Fruit fly (Drosophila melanogaster): ENCODE data around the gene shop.
A peak's percentile ranks its signal among the peaks of the same experiment; 100 is the strongest.

shop gene

DNA sequence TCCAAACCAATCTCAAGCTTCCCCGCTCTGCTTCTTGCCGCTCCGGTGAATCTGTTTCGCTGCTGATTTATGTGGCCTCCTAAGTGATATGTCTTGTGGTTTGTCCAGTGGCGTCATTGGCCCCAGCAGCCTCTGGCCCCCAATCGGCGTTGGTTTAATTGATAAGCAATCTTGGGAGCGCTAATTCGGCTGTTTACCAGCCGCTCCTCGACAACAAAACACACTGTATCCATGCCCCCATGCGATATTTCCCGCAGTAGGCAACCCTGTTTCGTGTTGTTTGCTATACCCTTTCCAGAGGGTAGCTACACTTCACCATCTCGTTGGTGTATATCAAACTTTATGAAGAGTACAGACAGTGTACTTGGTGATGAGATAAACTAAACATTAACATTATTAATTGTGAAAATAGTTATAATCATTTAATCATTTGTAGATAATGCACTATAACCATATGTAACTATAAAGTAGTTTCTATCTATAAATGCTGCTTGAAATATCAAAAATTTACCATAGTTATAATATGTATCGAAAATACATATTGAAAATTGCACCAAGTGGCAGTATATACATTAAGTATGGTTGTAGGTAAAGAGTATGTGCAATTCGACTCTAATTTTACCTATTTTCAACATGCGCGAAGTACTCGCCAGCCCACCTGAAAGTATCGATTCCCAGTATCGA, at the start of gene shop (continued):
- TF ChIP-seq Neu2 (GFP tag; optimal IDR thresholded peaks at IDR 0.05; ENCODE audit: borderline replicate concordance): no peak
- TF ChIP-seq CG3407 (GFP tag; optimal IDR thresholded peaks at IDR 0.05): peak; percentile 61
- TF ChIP-seq klu (GFP tag; IDR thresholded peaks at IDR 0.05): peak; percentile 60; the same call in 1 of the 2 replicates
- peak; percentile 76 for TF ChIP-seq sob (GFP tag; IDR thresholded peaks at IDR 0.05)
- TF ChIP-seq Oaz (GFP tag; IDR thresholded peaks at IDR 0.05): no peak
- TF ChIP-seq ranshi (GFP tag; IDR thresholded peaks at IDR 0.05): peak; percentile 54; the same call in 1 of the 2 replicates
- TF ChIP-seq stc (GFP tag; IDR thresholded peaks at IDR 0.05): peak; percentile 52
- TF ChIP-seq gt (GFP tag; IDR thresholded peaks at IDR 0.05): no peak; the same call in 1 of the 2 replicates
- peak; percentile 63 for TF ChIP-seq Camta (GFP tag; optimal IDR thresholded peaks at IDR 0.05)
- TF ChIP-seq dmrt11E (tag; optimal IDR thresholded peaks at IDR 0.05): peak; percentile 72
- TF ChIP-seq slou (GFP tag; optimal IDR thresholded peaks at IDR 0.05): peak; percentile 51
- TF ChIP-seq CG18619 (GFP tag; optimal IDR thresholded peaks at IDR 0.05): peak; percentile 91
- peak; percentile 94 for TF ChIP-seq CG16863 (GFP tag; optimal IDR thresholded peaks at IDR 0.05)
- peak; percentile 67 for TF ChIP-seq CG10366 (GFP tag; IDR thresholded peaks at IDR 0.05)
- TF ChIP-seq lov (optimal IDR thresholded peaks at IDR 0.05): no peak
- TF ChIP-seq lov (GFP tag; IDR thresholded peaks at IDR 0.05): no peak
- TF ChIP-seq CG1647 (GFP tag; optimal IDR thresholded peaks at IDR 0.05): peak; percentile 64
- no peak for TF ChIP-seq chinmo (GFP tag; IDR thresholded peaks at IDR 0.05; ENCODE audit: partially characterized antibody)
- TF ChIP-seq CG3995 (GFP tag; optimal IDR thresholded peaks at IDR 0.05): peak; percentile 50
- no peak for TF ChIP-seq CG14965 (GFP tag; optimal IDR thresholded peaks at IDR 0.05; ENCODE audit: borderline replicate concordance)
- peak; percentile 91 for TF ChIP-seq CG7839 (tag; optimal IDR thresholded peaks at IDR 0.05)
- peak; percentile 69 for TF ChIP-seq chn (GFP tag; optimal IDR thresholded peaks at IDR 0.05)
- peak; percentile 66 for TF ChIP-seq tx (GFP tag; optimal IDR thresholded peaks at IDR 0.05)
- peak; percentile 12; the same call in 1 of the 2 replicates for TF ChIP-seq tna (GFP tag; IDR thresholded peaks at IDR 0.05; ENCODE audit: partially characterized antibody)
- peak; percentile 91 for TF ChIP-seq CG13424 (tag; optimal IDR thresholded peaks at IDR 0.05)
- TF ChIP-seq CG31388 (GFP tag; optimal IDR thresholded peaks at IDR 0.05): peak; percentile 54
- TF ChIP-seq CG8388 (GFP tag; optimal IDR thresholded peaks at IDR 0.05): peak; percentile 84
- peak; percentile 89 for TF ChIP-seq dysf (GFP tag; IDR thresholded peaks at IDR 0.05)
- TF ChIP-seq sim (GFP tag; IDR thresholded peaks at IDR 0.05): 0 out of 2 replicates have a peak, but pooled peaks have one; percentile 25
- TF ChIP-seq sna (GFP tag; IDR thresholded peaks at IDR 0.05; ENCODE audit: partially characterized antibody): peak; percentile 52
- peak; percentile 71 for TF ChIP-seq Fer2 (tag; optimal IDR thresholded peaks at IDR 0.05)
- TF ChIP-seq tap (tag; optimal IDR thresholded peaks at IDR 0.05): peak; percentile 72
- TF ChIP-seq CG10274 (GFP tag; optimal IDR thresholded peaks at IDR 0.05): peak; percentile 76
- TF ChIP-seq CG6254 (GFP tag; optimal IDR thresholded peaks at IDR 0.05): peak; percentile 54
- TF ChIP-seq Abd-B (GFP tag; optimal IDR thresholded peaks at IDR 0.05): peak; percentile 86
- peak; percentile 92 for TF ChIP-seq Sox100B (GFP tag; optimal IDR thresholded peaks at IDR 0.05)
- TF ChIP-seq CG9817 (tag; optimal IDR thresholded peaks at IDR 0.05): peak; percentile 81
- TF ChIP-seq CG12659 (GFP tag; optimal IDR thresholded peaks at IDR 0.05): peak; percentile 89
- TF ChIP-seq repo (GFP tag; optimal IDR thresholded peaks at IDR 0.05): peak; percentile 2
- no peak for TF ChIP-seq Hr39 (optimal IDR thresholded peaks at IDR 0.05)
- 0 out of 2 replicates have a peak, but pooled peaks have one; percentile 36 for TF ChIP-seq CG43689 (GFP tag; IDR thresholded peaks at IDR 0.05)
- TF ChIP-seq NC2α (GFP tag; optimal IDR thresholded peaks at IDR 0.05): peak; percentile 6
- TF ChIP-seq CG14667 (GFP tag; IDR thresholded peaks at IDR 0.05): peak; percentile 63
- TF ChIP-seq B-H2 (GFP tag; optimal IDR thresholded peaks at IDR 0.05): peak; percentile 64
- 0 out of 3 replicates have a peak, but pooled peaks have one; percentile 26 for TF ChIP-seq HLH4C (GFP tag; IDR thresholded peaks at IDR 0.05; ENCODE audit: partially characterized antibody)
- TF ChIP-seq Spps (tag; optimal IDR thresholded peaks at IDR 0.05): peak; percentile 49
- TF ChIP-seq CG17361 (GFP tag; IDR thresholded peaks at IDR 0.05): peak; percentile 97
- no peak for TF ChIP-seq pfk (GFP tag; optimal IDR thresholded peaks at IDR 0.05)
- TF ChIP-seq Six4 (GFP tag; optimal IDR thresholded peaks at IDR 0.05): peak; percentile 80
